Worm (Caenorhabditis elegans) whole organism, L1 larva: ENCODE data around the gene srbc-43.

Experiments
- C04F5.9 ChIP-seq: sonication (generic microtip); optimal IDR thresholded peaks from 2 replicates; lab custom pipeline; 2016; ENCODE audit warnings: missing genetic modification characterization, missing compliant biosample characterization
- F16B12.6 ChIP-seq: fragments of 150-350 bp; optimal IDR thresholded peaks from 2 replicates; lab custom pipeline; 2014; ENCODE audit warnings: missing biosample characterization, missing genetic modification characterization
- Y116A8C.19 ChIP-seq: sonication (generic microtip); optimal IDR thresholded peaks from 2 replicates; lab custom pipeline; 2016; ENCODE audit warnings: missing compliant biosample characterization, missing genetic modification characterization, borderline replicate concordance
- aha-1 ChIP-seq: fragments of 150-350 bp; optimal IDR thresholded peaks from 2 replicates; lab custom pipeline; 2014; ENCODE audit warnings: missing biosample characterization, missing genetic modification characterization
- alr-1 ChIP-seq: fragments of 200-800 bp; sonication (Bioruptor generic); optimal IDR thresholded peaks from 2 replicates; lab custom pipeline; 2018; ENCODE audit warnings: borderline replicate concordance, mild to moderate bottlenecking, missing genetic modification characterization, missing compliant biosample characterization
- aly-2 ChIP-seq: fragments of 150-350 bp; optimal IDR thresholded peaks from 2 replicates; lab custom pipeline; 2014; ENCODE audit warnings: missing biosample characterization, missing genetic modification characterization
- blmp-1 ChIP-seq: fragments of 150-350 bp; optimal IDR thresholded peaks from 2 replicates; lab custom pipeline; 2014; ENCODE audit warnings: missing biosample characterization, missing genetic modification characterization
- ceh-88 ChIP-seq: fragments of 200-800 bp; sonication (Bioruptor generic); IDR thresholded peaks from 2 replicates; pipeline ENCODE4 v1.3.6; 2022; ENCODE audit warnings: missing genetic modification characterization, missing compliant biosample characterization
- ces-1 ChIP-seq: fragments of 150-350 bp; optimal IDR thresholded peaks from 2 replicates; lab custom pipeline; 2014; ENCODE audit warnings: missing biosample characterization, missing genetic modification reagents, missing genetic modification characterization
- dpl-1 ChIP-seq, 3 experiments: fragments of 150-350 bp in 2 of 3; sonication (generic microtip) in 1 of 3; optimal IDR thresholded peaks; 2 replicates each; lab custom pipeline; 2014 to 2017; ENCODE audit warnings: missing biosample characterization in 3 of 3, missing genetic modification characterization in 3 of 3, missing genetic modification reagents in 3 of 3
- dsc-1 ChIP-seq: sonication (generic microtip); optimal IDR thresholded peaks from 2 replicates; lab custom pipeline; 2016; ENCODE audit warnings: mild to moderate bottlenecking, missing genetic modification characterization, missing compliant biosample characterization
- efl-3 ChIP-seq: fragments of 200-800 bp; sonication (Bioruptor generic); optimal IDR thresholded peaks from 2 replicates; lab custom pipeline; 2018; ENCODE audit warnings: mild to moderate bottlenecking, missing genetic modification characterization, missing compliant biosample characterization
- egl-13 ChIP-seq: sonication (generic microtip); optimal IDR thresholded peaks from 2 replicates; lab custom pipeline; 2016; ENCODE audit warnings: missing genotype, missing genetic modification reagents, missing genetic modification characterization, missing compliant biosample characterization
- fkh-10 ChIP-seq: sonication (generic microtip); optimal IDR thresholded peaks from 2 replicates; lab custom pipeline; 2017; ENCODE audit warnings: missing biosample characterization, missing genetic modification reagents, missing genetic modification characterization
- fkh-4 ChIP-seq: sonication (generic microtip); optimal IDR thresholded peaks from 2 replicates; lab custom pipeline; 2016; ENCODE audit warnings: missing compliant biosample characterization, missing genetic modification characterization, borderline replicate concordance
- hlh-17 ChIP-seq: fragments of 200-800 bp; sonication (Bioruptor generic); optimal IDR thresholded peaks from 2 replicates; lab custom pipeline; 2018; ENCODE audit warnings: missing genetic modification characterization, mild to moderate bottlenecking, missing compliant biosample characterization, moderate library complexity, borderline replicate concordance
- hpl-2 ChIP-seq: fragments of 150-350 bp; optimal IDR thresholded peaks from 2 replicates; lab custom pipeline; 2014; ENCODE audit warnings: missing biosample characterization, missing genetic modification reagents, missing genetic modification characterization
- irx-1 ChIP-seq: sonication (generic microtip); optimal IDR thresholded peaks from 2 replicates; lab custom pipeline; 2016; ENCODE audit warnings: missing genetic modification characterization, missing compliant biosample characterization
- isw-1 ChIP-seq: fragments of 200-800 bp; sonication (Bioruptor generic); IDR thresholded peaks from 2 replicates; pipeline ENCODE4 v1.3.6; 2022; ENCODE audit warnings: missing genetic modification characterization, missing compliant biosample characterization
- lin-13 ChIP-seq: fragments of 150-350 bp; optimal IDR thresholded peaks from 2 replicates; lab custom pipeline; 2014; ENCODE audit warnings: missing biosample characterization, missing genetic modification reagents, missing genetic modification characterization
- lin-14 ChIP-seq: fragments of 200-800 bp; sonication (Bioruptor generic); optimal IDR thresholded peaks from 2 replicates; lab custom pipeline; 2018; ENCODE audit warnings: mild to moderate bottlenecking, missing genetic modification characterization, moderate library complexity, missing compliant biosample characterization
- lin-15B ChIP-seq: fragments of 150-350 bp; sonication (generic microtip); optimal IDR thresholded peaks from 3 replicates; lab custom pipeline; 2014; ENCODE audit warnings: missing biosample characterization, missing genetic modification characterization
- lin-35 ChIP-seq, 2 experiments: fragments of 150-350 bp; optimal IDR thresholded peaks; 2 replicates each; lab custom pipeline; 2014; ENCODE audit warnings: missing biosample characterization in 2 of 2, missing genetic modification characterization in 2 of 2, missing genetic modification reagents in 2 of 2
- mab-9 ChIP-seq: fragments of 200-800 bp; sonication (Bioruptor generic); IDR thresholded peaks from 2 replicates; pipeline ENCODE4 v1.3.6; 2022; ENCODE audit warnings: missing genetic modification reagents, missing genetic modification characterization, missing compliant biosample characterization
- mdl-1 ChIP-seq, 2 experiments: fragments of 150-350 bp; optimal IDR thresholded peaks; 2 replicates each; lab custom pipeline; 2014 to 2017; ENCODE audit warnings: missing biosample characterization in 2 of 2, missing genetic modification characterization in 2 of 2, inconsistent platforms in 1 of 2
- nhr-28 ChIP-seq: fragments of 150-350 bp; optimal IDR thresholded peaks from 2 replicates; lab custom pipeline; 2014; ENCODE audit warnings: missing biosample characterization, missing genetic modification characterization
- nhr-47 ChIP-seq: sonication (generic microtip); optimal IDR thresholded peaks from 2 replicates; lab custom pipeline; 2016; ENCODE audit warnings: mild to moderate bottlenecking, missing genetic modification characterization, moderate library complexity, missing compliant biosample characterization
- nhr-71 ChIP-seq: sonication (generic microtip); optimal IDR thresholded peaks from 2 replicates; lab custom pipeline; 2016; ENCODE audit warnings: mild to moderate bottlenecking, missing genetic modification characterization, moderate library complexity, missing compliant biosample characterization
- nhr-84 ChIP-seq: sonication (generic microtip); optimal IDR thresholded peaks from 2 replicates; lab custom pipeline; 2017; ENCODE audit warnings: missing biosample characterization, missing genetic modification characterization
- nhr-85 ChIP-seq: sonication (generic microtip); peaks from one replicate; lab custom pipeline; 2016; ENCODE audit warnings: missing genetic modification characterization, inconsistent platforms, missing compliant biosample characterization
- pag-3 ChIP-seq: sonication (generic microtip); optimal IDR thresholded peaks from 2 replicates; lab custom pipeline; 2017; ENCODE audit warnings: missing genetic modification characterization, mild to moderate bottlenecking, missing compliant biosample characterization, antibody characterized with exemption, borderline replicate concordance; ENCODE audit not compliant: insufficient read depth
- skn-1 ChIP-seq: fragments of 150-350 bp; optimal IDR thresholded peaks from 2 replicates; lab custom pipeline; 2014; ENCODE audit warnings: missing biosample characterization, missing genetic modification characterization
- sptf-1 ChIP-seq: fragments of 150-350 bp; optimal IDR thresholded peaks from 2 replicates; lab custom pipeline; 2014; ENCODE audit warnings: missing biosample characterization, missing genetic modification characterization
- sup-37 ChIP-seq: fragments of 200-800 bp; sonication (Bioruptor generic); optimal IDR thresholded peaks from 2 replicates; lab custom pipeline; 2018; ENCODE audit warnings: mild to moderate bottlenecking, missing genetic modification characterization, missing compliant biosample characterization
- swsn-7 ChIP-seq: sonication (generic microtip); optimal IDR thresholded peaks from 2 replicates; lab custom pipeline; 2016; ENCODE audit warnings: missing genetic modification characterization, missing compliant biosample characterization
- tbx-2 ChIP-seq: sonication (generic microtip); optimal IDR thresholded peaks from 2 replicates; lab custom pipeline; 2016; ENCODE audit warnings: missing genetic modification characterization, missing compliant biosample characterization
- tlp-1 ChIP-seq: fragments of 150-350 bp; optimal IDR thresholded peaks from 2 replicates; lab custom pipeline; 2014; ENCODE audit warnings: missing biosample characterization, missing genetic modification characterization
- unc-30 ChIP-seq: sonication (generic microtip); optimal IDR thresholded peaks from 2 replicates; lab custom pipeline; 2017; ENCODE audit warnings: missing biosample characterization, missing genetic modification characterization
- unc-62 ChIP-seq: fragments of 150-350 bp; optimal IDR thresholded peaks from 2 replicates; lab custom pipeline; 2014; ENCODE audit warnings: missing biosample characterization, missing genetic modification reagents, missing genetic modification characterization
- unc-98 ChIP-seq: fragments of 200-800 bp; sonication (Bioruptor generic); IDR thresholded peaks from 2 replicates; pipeline ENCODE4 v1.3.6; 2022; ENCODE audit warnings: missing genetic modification characterization, missing compliant biosample characterization
- ztf-4 ChIP-seq: fragments of 150-350 bp; optimal IDR thresholded peaks from 2 replicates; lab custom pipeline; 2014; ENCODE audit warnings: missing biosample characterization, missing genetic modification characterization

The srbc-43 gene

ce11 chrV:12760913-12761312 lies 29.4 kb downstream of the srbc-43 start, which contains the start of gene F18E2.15 (continued):
- TF ChIP-seq mab-9 (GFP tag; lab: Robert Waterston, UW) (no peak), C04F5.9 (no peak)

- TF ChIP-seq hpl-2 (GFP tag; lab: Kevin White, UChicago): no peak
- no peak for TF ChIP-seq unc-62 (GFP tag; lab: Kevin White, UChicago)
- TF ChIP-seq lin-35 (GFP tag; optimal IDR thresholded peaks at IDR 0.05; lab: Kevin White, UChicago): no peak
- no peak for TF ChIP-seq nhr-28
- TF ChIP-seq C04F5.9: no peak
- no peak for TF ChIP-seq nhr-71 (tag; lab: Kevin White, UChicago)
- TF ChIP-seq tbx-2 (tag; lab: Kevin White, UChicago): no peak
- TF ChIP-seq egl-13 (tag; lab: Kevin White, UChicago): no peak
- TF ChIP-seq nhr-85 (tag; lab: Kevin White, UChicago): no peak
- no peak for TF ChIP-seq nhr-47 (tag; lab: Kevin White, UChicago)
- no peak for TF ChIP-seq sptf-1 (tag; lab: Kevin White, UChicago)
- no peak for TF ChIP-seq F16B12.6
- TF ChIP-seq ces-1 (GFP tag; lab: Kevin White, UChicago): no peak
Measured at ce11 chrV:12759660-12760059, 30.7 kb downstream of the srbc-43 start, which contains the start of gene papl-1. Gene papl-1 (minus strand): TSS chrV:12759760.

ce11 chrV:12754839-12755238 lies 35.5 kb downstream of the srbc-43 start, which contains the start of gene gpa-13:
Gene gpa-13 (minus strand): TSS chrV:12754939.
- TF ChIP-seq unc-30 (tag; lab: Kevin White, UChicago) (no peak), nhr-84 (tag; lab: Kevin White, UChicago) (no peak), unc-62 (GFP tag; lab: Kevin White, UChicago) (no peak), pag-3 (tag; lab: Kevin White, UChicago) (no peak), aly-2 (tag; lab: Kevin White, UChicago) (no peak), fkh-10 (no peak), hlh-17 (GFP tag; lab: Kevin White, UChicago) (no peak), ztf-4 (tag; lab: Kevin White, UChicago) (no peak), lin-14 (GFP tag; lab: Kevin White, UChicago) (no peak), aha-1 (tag; lab: Kevin White, UChicago) (no peak), isw-1 (GFP tag; lab: Robert Waterston, UW) (no peak)

DNA sequence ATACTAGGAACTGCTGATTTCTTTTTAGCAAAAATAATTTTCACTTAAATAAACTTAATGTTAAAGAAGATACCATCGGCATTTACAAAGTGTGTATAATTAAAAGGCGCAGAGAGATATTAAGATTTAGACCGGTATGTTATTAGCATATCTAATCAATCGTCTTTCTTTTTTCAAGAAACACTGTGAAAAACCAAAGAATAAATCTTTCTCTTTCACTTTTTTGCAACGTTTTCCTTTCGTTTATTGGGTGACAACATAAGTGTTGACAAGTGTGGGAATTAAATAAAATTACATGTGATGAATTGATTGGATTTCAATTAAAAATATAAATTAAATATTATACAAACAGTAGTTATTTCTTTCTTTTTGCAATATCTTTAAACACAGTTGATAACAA lies 37.9 kb downstream of the srbc-43 start, which contains the start of gene C15C8.8:
Gene C15C8.8 (minus strand): TSS at position 101 of the 400 bp plus-strand sequence.
- TF ChIP-seq ceh-88 (no peak), Y116A8C.19 (no peak), blmp-1 (tag; lab: Kevin White, UChicago) (peak; percentile 40), nhr-28 (no peak), irx-1 (no peak), nhr-85 (tag; lab: Kevin White, UChicago) (peak; percentile 25)
- TF ChIP-seq, all 84 proteins: peak for 2

DNA sequence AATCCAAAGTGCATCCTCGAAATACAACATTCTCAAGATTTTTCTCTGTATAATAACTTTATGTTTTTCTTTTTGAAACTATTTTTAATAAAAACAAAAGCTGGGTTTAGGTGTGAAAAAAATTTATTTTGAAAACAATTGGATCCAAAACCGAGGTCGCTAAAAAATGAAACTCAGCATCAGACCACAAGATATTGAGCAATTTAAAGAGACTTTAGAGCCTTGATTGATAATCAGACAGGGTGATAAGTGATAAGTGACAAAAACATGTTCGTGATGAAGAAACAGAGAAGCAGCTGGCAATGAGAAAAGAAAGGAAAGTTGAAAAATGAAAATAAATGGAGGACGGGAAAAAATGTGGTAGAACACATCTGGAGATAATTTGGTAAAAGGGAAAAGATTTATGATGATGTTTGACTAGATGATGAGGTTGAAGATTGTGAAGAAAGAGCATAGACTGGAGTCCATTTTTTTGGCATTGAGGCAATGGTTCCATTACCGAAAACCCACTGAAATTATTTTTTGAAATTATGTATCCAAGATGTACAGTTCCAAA lies 38.7 kb downstream of the srbc-43 start, which contains the start of gene C15C8.6:
Gene C15C8.6 (minus strand): TSS at position 51 of the 556 bp plus-strand sequence.
- no peak for TF ChIP-seq lin-15B (tag; lab: Kevin White, UChicago)
- TF ChIP-seq efl-3 (GFP tag; lab: Kevin White, UChicago): no peak
- no peak for TF ChIP-seq unc-62 (GFP tag; lab: Kevin White, UChicago)
- TF ChIP-seq swsn-7: no peak
- no peak for TF ChIP-seq pag-3 (tag; lab: Kevin White, UChicago)
- no peak for TF ChIP-seq skn-1 (tag; lab: Kevin White, UChicago)
- TF ChIP-seq mdl-1 (tag; optimal IDR thresholded peaks at IDR 0.05; lab: Kevin White, UChicago): no peak
- TF ChIP-seq sup-37 (GFP tag; lab: Kevin White, UChicago): no peak
- TF ChIP-seq fkh-4 (tag; lab: Kevin White, UChicago): peak; percentile 83
- TF ChIP-seq lin-13 (GFP tag; lab: Kevin White, UChicago): no peak
- no peak for TF ChIP-seq tlp-1 (tag; lab: Kevin White, UChicago)
- no peak for TF ChIP-seq fkh-10
- no peak for TF ChIP-seq dpl-1 (GFP tag; optimal IDR thresholded peaks at IDR 0.05; lab: Kevin White, UChicago)
- no peak for TF ChIP-seq alr-1 (tag; lab: Kevin White, UChicago)
- peak; percentile 87 for TF ChIP-seq dsc-1
- TF ChIP-seq unc-98 (GFP tag; lab: Robert Waterston, UW): no peak
- TF ChIP-seq, all 84 proteins: peak for 2
